Worm (Caenorhabditis elegans): ENCODE data around the gene arrd-15.
A peak's percentile ranks its signal among the peaks of the same experiment; 100 is the strongest.

The arrd-15 gene

DNA sequence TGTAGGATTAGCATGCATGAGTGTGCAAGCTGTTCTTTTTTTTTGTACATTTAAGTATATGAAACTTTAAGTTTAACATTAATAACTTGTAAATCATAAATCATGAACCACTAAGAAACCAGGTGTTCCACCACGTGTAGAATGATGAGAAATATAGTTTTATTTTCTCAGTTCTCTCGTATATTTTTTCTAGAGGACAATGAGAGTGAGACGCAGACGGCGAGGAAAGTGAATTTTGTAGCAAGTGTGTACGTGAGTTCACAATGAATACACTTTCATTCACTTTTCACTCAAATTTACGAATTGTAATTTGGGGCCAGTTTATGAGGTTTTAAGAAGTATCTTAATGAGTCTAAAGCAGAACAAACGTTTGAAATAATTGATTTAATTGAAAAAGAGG lies 3.3 kb upstream of the arrd-15 start:
- TF ChIP-seq rec-8 (tag; optimal IDR thresholded peaks at IDR 0.05) = no peak
- no peak for TF ChIP-seq rcor-1 (GFP tag; IDR thresholded peaks at IDR 0.05)
- TF ChIP-seq egrh-3 (GFP tag; IDR thresholded peaks at IDR 0.05) = no peak
- no peak for TF ChIP-seq nhr-120 (GFP tag; IDR thresholded peaks at IDR 0.05)
- TF ChIP-seq ceh-91 (GFP tag; IDR thresholded peaks at IDR 0.05) = no peak
- no peak for TF ChIP-seq ztf-18 (tag; optimal IDR thresholded peaks at IDR 0.05)
- TF ChIP-seq K11D2.4 (GFP tag; IDR thresholded peaks at IDR 0.05) = no peak
- TF ChIP-seq mel-28 (tag; optimal IDR thresholded peaks at IDR 0.05; ENCODE audit: borderline replicate concordance) = no peak
- no peak for TF ChIP-seq Y95B8A.8 (GFP tag; IDR thresholded peaks at IDR 0.05)
- TF ChIP-seq ceh-100 (GFP tag; IDR thresholded peaks at IDR 0.05) = no peak
- no peak for TF ChIP-seq mcd-1 (GFP tag; IDR thresholded peaks at IDR 0.05)
- no peak for TF ChIP-seq F57A8.1 (GFP tag; optimal IDR thresholded peaks at IDR 0.05)
- TF ChIP-seq Y79H2A.3 (GFP tag; conservative IDR thresholded peaks at IDR 0.05) = no peak
- TF ChIP-seq B0019.2 (GFP tag; conservative IDR thresholded peaks at IDR 0.05) = no peak
- TF ChIP-seq snpc-1.3 (tag; optimal IDR thresholded peaks at IDR 0.05; ENCODE audit: insufficient read depth) = no peak
- TF ChIP-seq sptf-2 (GFP tag; optimal IDR thresholded peaks at IDR 0.05) = no peak
- no peak for TF ChIP-seq sdz-38 (tag; optimal IDR thresholded peaks at IDR 0.05)
- no peak for TF ChIP-seq hmg-20 (GFP tag; IDR thresholded peaks at IDR 0.05)
- no peak for TF ChIP-seq ceh-40 (GFP tag; IDR thresholded peaks at IDR 0.05)

DNA sequence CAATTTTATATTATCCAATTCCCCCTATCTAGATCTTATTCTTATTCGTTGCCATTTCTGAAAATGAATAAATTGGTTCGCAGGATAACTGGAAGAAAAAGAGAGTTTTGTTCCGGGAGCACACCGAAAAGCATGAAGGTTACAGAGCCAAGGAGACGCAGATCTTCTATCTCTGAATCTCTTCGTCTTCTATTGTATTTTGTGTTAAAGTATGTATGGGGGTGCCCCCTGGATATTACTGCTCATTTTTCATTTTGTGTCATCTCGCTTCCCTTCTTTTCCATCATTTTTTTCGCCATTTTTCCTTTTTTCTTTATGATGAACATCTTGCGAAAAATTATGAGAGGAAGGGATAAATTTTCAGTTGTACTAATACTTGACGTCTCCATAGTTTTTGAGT lies 3.9 kb downstream of the arrd-15 start:
- no peak for TF ChIP-seq D2030.7 (GFP tag; IDR thresholded peaks at IDR 0.05)
- no peak for TF ChIP-seq sdz-38 (tag; optimal IDR thresholded peaks at IDR 0.05)
- TF ChIP-seq ztf-26 (tag; optimal IDR thresholded peaks at IDR 0.05) = no peak
- no peak for TF ChIP-seq hlh-26 (GFP tag; conservative IDR thresholded peaks at IDR 0.05)
- TF ChIP-seq bed-2 (GFP tag; IDR thresholded peaks at IDR 0.05) = no peak
- no peak for TF ChIP-seq egl-44 (GFP tag; IDR thresholded peaks at IDR 0.05)
- no peak for TF ChIP-seq akir-1 (GFP tag; optimal IDR thresholded peaks at IDR 0.05)
- TF ChIP-seq ceh-91 (GFP tag; IDR thresholded peaks at IDR 0.05) = no peak
- TF ChIP-seq fkh-3 (tag; optimal IDR thresholded peaks at IDR 0.05) = no peak
- no peak for TF ChIP-seq T07F8.4 (tag; optimal IDR thresholded peaks at IDR 0.05)
- TF ChIP-seq snpc-1.3 (tag; optimal IDR thresholded peaks at IDR 0.05; ENCODE audit: insufficient read depth) = no peak
- no peak for TF ChIP-seq pbrm-1 (GFP tag; IDR thresholded peaks at IDR 0.05)
- TF ChIP-seq nhr-120 (GFP tag; IDR thresholded peaks at IDR 0.05) = no peak
- no peak for TF ChIP-seq lir-1 (GFP tag; conservative IDR thresholded peaks at IDR 0.05)

DNA sequence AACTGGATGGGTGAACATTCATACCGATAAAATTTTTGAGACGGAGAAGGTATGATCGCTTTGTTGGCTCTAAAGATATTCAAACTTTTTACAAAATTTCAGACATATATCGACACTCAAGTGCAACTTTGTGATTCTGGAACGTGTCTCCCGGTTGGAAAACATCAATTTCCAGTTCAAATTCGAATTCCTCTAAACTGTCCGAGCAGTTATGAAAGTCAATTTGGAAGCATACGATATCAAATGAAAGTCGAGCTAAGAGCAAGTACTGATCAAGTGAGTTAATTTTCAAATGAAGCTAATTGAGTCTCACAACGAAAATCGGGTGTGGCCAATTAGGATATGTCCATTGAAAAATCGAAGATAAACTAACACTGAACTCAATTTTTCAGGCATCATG lies 4.6 kb downstream of the arrd-15 start:
- no peak for TF ChIP-seq dox-1 (GFP tag; IDR thresholded peaks at IDR 0.05)
- TF ChIP-seq hsf-1 (GFP tag; IDR thresholded peaks at IDR 0.05) = no peak
- no peak for TF ChIP-seq lin-40 (tag; optimal IDR thresholded peaks at IDR 0.05)
- TF ChIP-seq Y56A3A.18 (GFP tag; IDR thresholded peaks at IDR 0.05) = no peak
- no peak for TF ChIP-seq lsl-1 (GFP tag; optimal IDR thresholded peaks at IDR 0.05)

DNA sequence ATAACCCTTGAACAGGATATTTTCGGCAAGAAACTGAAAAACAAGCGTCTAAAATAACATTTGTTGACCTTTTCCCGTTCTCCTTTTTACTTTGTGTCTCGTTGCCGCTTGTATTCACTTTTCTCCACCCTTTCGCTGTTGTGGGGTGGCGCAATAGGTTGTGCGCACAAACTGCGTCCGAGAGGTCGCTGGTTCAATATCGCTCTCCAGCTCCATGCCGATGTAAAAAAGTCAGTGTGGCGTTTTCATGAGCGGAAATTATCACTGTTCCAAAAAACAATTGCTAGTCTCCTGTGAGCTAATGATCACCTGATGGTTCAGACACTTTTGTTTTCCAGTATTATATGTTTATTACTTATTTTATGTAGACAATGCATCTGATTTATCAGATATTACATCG lies 7.7 kb downstream of the arrd-15 start:
- peak; percentile 46 for TF ChIP-seq F57C9.4 (tag; optimal IDR thresholded peaks at IDR 0.05)
- TF ChIP-seq sdz-38 (tag; optimal IDR thresholded peaks at IDR 0.05) = no peak
- TF ChIP-seq ceh-100 (GFP tag; IDR thresholded peaks at IDR 0.05) = peak; percentile 65
- TF ChIP-seq ztf-28 (GFP tag; IDR thresholded peaks at IDR 0.05) = no peak
- peak; percentile 54 for TF ChIP-seq somi-1 (GFP tag; optimal IDR thresholded peaks at IDR 0.05)
- TF ChIP-seq egl-44 (GFP tag; IDR thresholded peaks at IDR 0.05) = 0 out of 2 replicates have a peak, but pooled peaks have one; percentile 37
- no peak for TF ChIP-seq ceh-58 (GFP tag; IDR thresholded peaks at IDR 0.05)
- no peak for TF ChIP-seq bed-2 (GFP tag; IDR thresholded peaks at IDR 0.05)
- peak; percentile 86 for TF ChIP-seq ztf-18 (tag; optimal IDR thresholded peaks at IDR 0.05)
- TF ChIP-seq K11D2.4 (GFP tag; IDR thresholded peaks at IDR 0.05) = no peak; the same call in 1 of the 2 replicates
- peak; percentile 57 for TF ChIP-seq ztf-22 (GFP tag; optimal IDR thresholded peaks at IDR 0.05)
- TF ChIP-seq let-607 (tag; optimal IDR thresholded peaks at IDR 0.05) = peak; percentile 45 to 65
- TF ChIP-seq tbp1 (GFP tag; optimal IDR thresholded peaks at IDR 0.05) = peak; percentile 94
- TF ChIP-seq mes-4 (tag; optimal IDR thresholded peaks at IDR 0.05) = peak; percentile 38
- peak; percentile 24 for TF ChIP-seq F10E7.11 (tag; optimal IDR thresholded peaks at IDR 0.05)
- TF ChIP-seq attf-5 (GFP tag; optimal IDR thresholded peaks at IDR 0.05) = peak; percentile 81
- peak; percentile 39 for TF ChIP-seq efl-1 (GFP tag; optimal IDR thresholded peaks at IDR 0.05)
